Fruit fly (Drosophila melanogaster) whole organism, wandering third instar larva: ENCODE measurements around the gene tra.

Experiments
- CG32264 ChIP-seq: fragments of 200-800 bp; sonication (Bioruptor generic); optimal IDR thresholded peaks from 2 replicates; lab custom pipeline; 2016; ENCODE audit warnings: missing biosample characterization, missing genetic modification characterization
- Dif ChIP-seq: fragments of 200-275, 200-300 bp; sonication (Bioruptor generic); optimal IDR thresholded peaks from 2 replicates; lab custom pipeline; 2018; ENCODE audit warnings: missing biosample characterization, missing genetic modification characterization; ENCODE audit not compliant: partially characterized antibody
- HLH106 ChIP-seq: fragments of 200-800 bp; optimal IDR thresholded peaks from 3 replicates; lab custom pipeline; 2019; ENCODE audit warnings: missing biosample characterization, mild to moderate bottlenecking, missing genetic modification characterization, moderate library complexity
- Jra ChIP-seq: sonication (Bioruptor generic); optimal IDR thresholded peaks from 2 replicates; lab custom pipeline; 2016; ENCODE audit warnings: missing biosample characterization, missing genetic modification characterization
- Myc ChIP-seq: fragments of >200 bp; optimal IDR thresholded peaks from 2 replicates; lab custom pipeline; 2017
- OdsH ChIP-seq: fragments of 200-800 bp; sonication (Bioruptor generic); optimal IDR thresholded peaks from 2 replicates; lab custom pipeline; 2016; ENCODE audit warnings: missing biosample characterization, mild to moderate bottlenecking, missing genetic modification characterization
- dsf ChIP-seq: sonication (Bioruptor generic); optimal IDR thresholded peaks from 2 replicates; lab custom pipeline; 2016; ENCODE audit warnings: missing biosample characterization, missing genetic modification characterization, borderline replicate concordance
- h ChIP-seq: fragments of 200-800 bp; sonication (Bioruptor generic); optimal IDR thresholded peaks from 3 replicates; lab custom pipeline; 2016; ENCODE audit warnings: missing biosample characterization, mild to moderate bottlenecking, missing genetic modification characterization
- lola ChIP-seq: fragments of >200 bp; optimal IDR thresholded peaks from 2 replicates; lab custom pipeline; 2017; ENCODE audit warnings: missing biosample characterization, missing genetic modification characterization
- pan ChIP-seq: fragments of >200 bp; optimal IDR thresholded peaks from 2 replicates; lab custom pipeline; 2017
- psq ChIP-seq: fragments of 200-800 bp; sonication (Bioruptor generic); optimal IDR thresholded peaks from 3 replicates; lab custom pipeline; 2017; ENCODE audit warnings: missing biosample characterization, mild to moderate bottlenecking, missing genetic modification characterization, moderate library complexity
- usp ChIP-seq: fragments of >200 bp; optimal IDR thresholded peaks from 2 replicates; lab custom pipeline; 2017; ENCODE audit warnings: missing biosample characterization, missing genetic modification characterization

DNA sequence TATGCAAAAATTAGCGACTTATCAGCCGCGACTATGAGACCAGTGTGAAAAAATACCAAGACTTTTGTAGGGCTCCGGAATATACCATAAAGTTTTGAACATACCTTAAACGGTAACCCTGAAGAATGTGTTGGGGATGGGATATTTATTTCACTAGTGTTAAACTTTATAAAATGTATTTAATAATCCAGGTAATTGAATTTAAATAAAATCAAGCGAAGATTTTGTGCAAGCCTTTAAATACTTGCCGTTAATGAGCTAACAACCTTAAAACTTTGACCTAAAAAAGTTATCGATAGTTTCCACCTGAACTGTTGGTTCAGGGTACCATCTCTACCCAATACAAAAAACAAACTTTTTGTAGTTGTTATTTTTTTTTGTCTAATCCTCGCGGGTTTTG is 21.3 kb upstream of the tra start, which contains the start of gene CG4101:
- TF ChIP-seq dsf (GFP tag; lab: Kevin White, UChicago) (peak; percentile 77), pan (lab: Kevin White, UChicago) (no peak), psq (peak; percentile 74), OdsH (GFP tag; lab: Kevin White, UChicago) (peak; percentile 77), Myc (lab: Kevin White, UChicago) (peak; percentile 13), usp (no peak), Jra (peak; percentile 89), h (GFP tag; lab: Kevin White, UChicago) (peak; percentile 90), lola (GFP tag; lab: Kevin White, UChicago) (no peak), Dif (no peak), HLH106 (peak; percentile 85), CG32264 (GFP tag; lab: Kevin White, UChicago) (peak; percentile 62)
